Worm (Caenorhabditis elegans) whole organism, L3 larva: ENCODE data around the gene C15C8.8.
A peak's percentile ranks its signal among the peaks of the same experiment; 100 is the strongest.

ENCODE experiments used
- R02D3.7 ChIP-seq: fragments of 150-350 bp; optimal IDR thresholded peaks from 2 replicates; lab custom pipeline; 2014; ENCODE audit warnings: missing biosample characterization, missing genetic modification characterization
- ZK546.5 ChIP-seq: sonication (generic microtip); optimal IDR thresholded peaks from 2 replicates; lab custom pipeline; 2017; ENCODE audit warnings: missing biosample characterization, missing genetic modification characterization
- aly-2 ChIP-seq: fragments of 150-350 bp; optimal IDR thresholded peaks from 2 replicates; lab custom pipeline; 2014; ENCODE audit warnings: missing biosample characterization, missing genetic modification characterization
- ama-1 ChIP-seq: fragments of 150-350 bp; optimal IDR thresholded peaks from 2 replicates; lab custom pipeline; 2018
- ceh-16 ChIP-seq: sonication (generic microtip); optimal IDR thresholded peaks from 2 replicates; lab custom pipeline; 2017; ENCODE audit warnings: missing biosample characterization, missing genetic modification characterization
- ceh-28 ChIP-seq: fragments of 150-350 bp; optimal IDR thresholded peaks from 2 replicates; lab custom pipeline; 2014; ENCODE audit warnings: missing biosample characterization, missing genetic modification reagents, missing genetic modification characterization
- ceh-9 ChIP-seq: sonication (generic microtip); optimal IDR thresholded peaks from 2 replicates; lab custom pipeline; 2018; ENCODE audit warnings: missing biosample characterization, missing genetic modification characterization
- daf-12 ChIP-seq: fragments of 150-350 bp; optimal IDR thresholded peaks from 2 replicates; lab custom pipeline; 2014; ENCODE audit warnings: missing biosample characterization, missing genetic modification reagents, missing genetic modification characterization
- egl-27 ChIP-seq: sonication (generic microtip); optimal IDR thresholded peaks from 4 replicates; lab custom pipeline; 2017; ENCODE audit warnings: missing biosample characterization, missing genetic modification reagents, missing genetic modification characterization
- elt-1 ChIP-seq: fragments of 150-350 bp; optimal IDR thresholded peaks from 2 replicates; lab custom pipeline; 2014; ENCODE audit warnings: missing biosample characterization, missing genetic modification characterization
- elt-2 ChIP-seq: sonication (generic microtip); optimal IDR thresholded peaks from 2 replicates; lab custom pipeline; 2016; ENCODE audit warnings: missing genetic modification reagents, mild to moderate bottlenecking, missing genetic modification characterization, missing compliant biosample characterization
- elt-3 ChIP-seq, 3 experiments: fragments of 150-350 bp in 1 of 3; sonication (generic microtip) in 2 of 3; optimal IDR thresholded peaks; 2 replicates in 2 of 3; 4 replicates in 1 of 3; lab custom pipeline; 2014 to 2017; ENCODE audit warnings: missing biosample characterization in 3 of 3, missing genetic modification characterization in 3 of 3
- eor-1 ChIP-seq, 2 experiments: fragments of 150-350 bp; optimal IDR thresholded peaks; 2 replicates each; lab custom pipeline; 2014 to 2018; ENCODE audit warnings: missing biosample characterization in 2 of 2, missing genetic modification characterization in 2 of 2
- fkh-10 ChIP-seq: sonication (generic microtip); optimal IDR thresholded peaks from 2 replicates; lab custom pipeline; 2017; ENCODE audit warnings: missing biosample characterization, missing genetic modification reagents, missing genetic modification characterization
- fos-1 ChIP-seq: fragments of 150-350 bp; optimal IDR thresholded peaks from 2 replicates; lab custom pipeline; 2014; ENCODE audit warnings: missing biosample characterization, missing genetic modification characterization
- hmg-11 ChIP-seq: sonication (generic microtip); optimal IDR thresholded peaks from 2 replicates; lab custom pipeline; 2016; ENCODE audit warnings: missing genetic modification characterization, missing compliant biosample characterization
- jun-1 ChIP-seq: fragments of 150-350 bp; optimal IDR thresholded peaks from 2 replicates; lab custom pipeline; 2014; ENCODE audit warnings: missing biosample characterization, missing genetic modification reagents, missing genetic modification characterization
- lin-15B ChIP-seq: fragments of 150-350 bp; optimal IDR thresholded peaks from 2 replicates; lab custom pipeline; 2014; ENCODE audit warnings: missing biosample characterization, missing genetic modification characterization
- lin-39 ChIP-seq: fragments of 150-350 bp; optimal IDR thresholded peaks from 2 replicates; lab custom pipeline; 2018; ENCODE audit warnings: missing biosample characterization, missing genetic modification reagents, missing genetic modification characterization
- lsy-12 ChIP-seq: sonication (generic microtip); optimal IDR thresholded peaks from 2 replicates; lab custom pipeline; 2016; ENCODE audit warnings: mild to moderate bottlenecking, missing genetic modification characterization, missing compliant biosample characterization
- mdl-1 ChIP-seq: fragments of 150-350 bp; optimal IDR thresholded peaks from 2 replicates; lab custom pipeline; 2014; ENCODE audit warnings: missing biosample characterization, missing genetic modification characterization
- mml-1 ChIP-seq: fragments of 150-350 bp; sonication (generic microtip); optimal IDR thresholded peaks from 3 replicates; lab custom pipeline; 2014; ENCODE audit warnings: missing biosample characterization, missing genetic modification characterization
- nhr-12 ChIP-seq: fragments of 150-350 bp; optimal IDR thresholded peaks from 2 replicates; lab custom pipeline; 2014; ENCODE audit warnings: missing biosample characterization, missing genetic modification characterization
- nhr-23 ChIP-seq: fragments of 150-350 bp; optimal IDR thresholded peaks from 2 replicates; lab custom pipeline; 2014; ENCODE audit warnings: missing biosample characterization, missing genetic modification reagents, missing genetic modification characterization
- nhr-25 ChIP-seq: sonication (generic microtip); optimal IDR thresholded peaks from 2 replicates; lab custom pipeline; 2017; ENCODE audit warnings: missing biosample characterization, missing genetic modification characterization
- nhr-28 ChIP-seq: fragments of 150-350 bp; optimal IDR thresholded peaks from 2 replicates; lab custom pipeline; 2014; ENCODE audit warnings: missing biosample characterization, missing genetic modification characterization
- nhr-43 ChIP-seq: sonication (generic microtip); optimal IDR thresholded peaks from 2 replicates; lab custom pipeline; 2016; ENCODE audit warnings: mild to moderate bottlenecking, missing genetic modification characterization, missing compliant biosample characterization; ENCODE audit not compliant: poor library complexity, severe bottlenecking
- nhr-67 ChIP-seq: fragments of 150-350 bp; optimal IDR thresholded peaks from 2 replicates; lab custom pipeline; 2014; ENCODE audit warnings: missing biosample characterization, missing genetic modification characterization
- nhr-76 ChIP-seq: fragments of 150-350 bp; sonication (generic microtip); optimal IDR thresholded peaks from 5 replicates; lab custom pipeline; 2014; ENCODE audit warnings: missing biosample characterization, missing genetic modification characterization
- nhr-77 ChIP-seq: fragments of 150-350 bp; optimal IDR thresholded peaks from 2 replicates; lab custom pipeline; 2014; ENCODE audit warnings: missing biosample characterization, missing genetic modification characterization
- pha-4 ChIP-seq: fragments of 150-350 bp; optimal IDR thresholded peaks from 2 replicates; lab custom pipeline; 2014; ENCODE audit warnings: missing biosample characterization, missing genetic modification reagents, missing genetic modification characterization
- pqm-1 ChIP-seq: fragments of 150-350 bp; optimal IDR thresholded peaks from 2 replicates; lab custom pipeline; 2017; ENCODE audit warnings: missing biosample characterization, missing genetic modification characterization, inconsistent platforms
- sea-2 ChIP-seq: fragments of 150-350 bp; sonication (generic microtip); optimal IDR thresholded peaks from 4 replicates; lab custom pipeline; 2014; ENCODE audit warnings: missing biosample characterization, missing genetic modification reagents, missing genetic modification characterization
- skn-1 ChIP-seq: fragments of 150-350 bp; optimal IDR thresholded peaks from 2 replicates; lab custom pipeline; 2014; ENCODE audit warnings: missing biosample characterization, missing genetic modification characterization
- snpc-4 ChIP-seq: fragments of 150-350 bp; optimal IDR thresholded peaks from 2 replicates; lab custom pipeline; 2014; ENCODE audit warnings: missing biosample characterization, missing genetic modification characterization
- tbx-2 ChIP-seq: sonication (generic microtip); optimal IDR thresholded peaks from 2 replicates; lab custom pipeline; 2016; ENCODE audit warnings: mild to moderate bottlenecking, missing genetic modification characterization, missing compliant biosample characterization
- unc-39 ChIP-seq: sonication (generic microtip); optimal IDR thresholded peaks from 4 replicates; lab custom pipeline; 2017; ENCODE audit warnings: missing biosample characterization, missing genetic modification characterization
- unc-62 ChIP-seq: fragments of 150-350 bp; sonication (generic microtip); optimal IDR thresholded peaks from 4 replicates; lab custom pipeline; 2014; ENCODE audit warnings: missing biosample characterization, missing genetic modification reagents, missing genetic modification characterization
- ztf-4 ChIP-seq: fragments of 150-350 bp; optimal IDR thresholded peaks from 2 replicates; lab custom pipeline; 2014; ENCODE audit warnings: missing biosample characterization, missing genetic modification characterization

Gene C15C8.8

ce11 chrV:12741684-12742083, 10.6 kb downstream of the C15C8.8 start, which contains the start of gene hrg-7:
Gene hrg-7, plus strand, starts transcription at chrV:12742041.
- peak; percentile 62 for TF ChIP-seq skn-1 (tag; lab: Kevin White, UChicago)
- TF ChIP-seq elt-2: peak; percentile 95
- TF ChIP-seq mdl-1 (tag; lab: Kevin White, UChicago): no peak

- TF ChIP-seq ama-1: no peak
- TF ChIP-seq pha-4 (tag; lab: Kevin White, UChicago): peak; percentile 19
Measured at ce11 chrV:12736166-12736753, 16.0 kb downstream of the C15C8.8 start, which contains the start of gene cky-1. Gene cky-1, plus strand, starts transcription at chrV:12736703.

- TF ChIP-seq daf-12 (no peak), lsy-12 (tag; lab: Kevin White, UChicago) (no peak), tbx-2 (tag; lab: Kevin White, UChicago) (no peak), nhr-12 (no peak), lin-15B (no peak), pqm-1 (peak; percentile 86), aly-2 (tag; lab: Kevin White, UChicago) (no peak), nhr-77 (tag; lab: Kevin White, UChicago) (no peak), ceh-28 (tag; lab: Kevin White, UChicago) (no peak), elt-2 (peak; percentile 79), eor-1 (tag; optimal IDR thresholded peaks at IDR 0.05; lab: Kevin White, UChicago) (no peak), mml-1 (tag; lab: Kevin White, UChicago) (no peak), elt-3 (tag; optimal IDR thresholded peaks at IDR 0.05; lab: Kevin White, UChicago) (peak in 1 of 3 experiments; percentile 26), lin-39 (no peak), sea-2 (GFP tag; lab: Kevin White, UChicago) (no peak), pha-4 (tag; lab: Kevin White, UChicago) (peak; percentile 12), R02D3.7 (tag; lab: Kevin White, UChicago) (no peak), ama-1 (no peak), fkh-10 (GFP tag; lab: Kevin White, UChicago) (no peak), jun-1 (peak; percentile 54)
Measured at ce11 chrV:12733465-12734248, 18.6 kb downstream of the C15C8.8 start, which contains the start of the genes dhs-21 and xbx-9. Gene dhs-21, minus strand, starts transcription at chrV:12733645. Gene xbx-9, plus strand, starts transcription at chrV:12734198.

ce11 chrV:12732734-12733133, 19.6 kb downstream of the C15C8.8 start:
- no peak for TF ChIP-seq unc-39
- TF ChIP-seq pha-4 (tag; lab: Kevin White, UChicago): peak; percentile 23
- peak; percentile 77 for TF ChIP-seq pqm-1
- peak; percentile 87 for TF ChIP-seq elt-2

ce11 chrV:12729220-12729619, 23.1 kb downstream of the C15C8.8 start, which contains the start of gene R11D1.10:
Gene R11D1.10, plus strand, starts transcription at chrV:12729520.
- TF ChIP-seq unc-62: no peak
- TF ChIP-seq lsy-12 (tag; lab: Kevin White, UChicago): no peak
- no peak for TF ChIP-seq unc-39
- no peak for TF ChIP-seq snpc-4 (tag; lab: Kevin White, UChicago)

ce11 chrV:12728062-12728665, 24.1 kb downstream of the C15C8.8 start, which contains the start of the genes rpl-28 and mrpl-49:
Gene rpl-28, minus strand, starts transcription at chrV:12728112.
Gene mrpl-49, plus strand, starts transcription at chrV:12728631.
- TF ChIP-seq nhr-43 (tag; lab: Kevin White, UChicago) (peak; percentile 24), fos-1 (tag; lab: Kevin White, UChicago) (no peak), lin-39 (peak; percentile 79), nhr-28 (tag; lab: Kevin White, UChicago) (no peak), lin-15B (peak; percentile 99), elt-2 (peak; percentile 72), nhr-67 (tag; lab: Kevin White, UChicago) (no peak), ceh-16 (tag; lab: Kevin White, UChicago) (no peak), egl-27 (tag; lab: Kevin White, UChicago) (no peak), skn-1 (tag; lab: Kevin White, UChicago) (peak; percentile 42), hmg-11 (peak; percentile 40), tbx-2 (tag; lab: Kevin White, UChicago) (peak; percentile 10), ZK546.5 (no peak), nhr-23 (tag; lab: Kevin White, UChicago) (peak; percentile 93), ceh-9 (tag; lab: Kevin White, UChicago) (no peak), nhr-76 (tag; lab: Kevin White, UChicago) (no peak), R02D3.7 (tag; lab: Kevin White, UChicago) (peak; percentile 95), ceh-28 (tag; lab: Kevin White, UChicago) (no peak), elt-1 (no peak), nhr-25 (peak; percentile 90), unc-39 (no peak), snpc-4 (tag; lab: Kevin White, UChicago) (peak; percentile 91), nhr-12 (no peak), ztf-4 (tag; lab: Kevin White, UChicago) (no peak), lsy-12 (tag; lab: Kevin White, UChicago) (peak; percentile 30)
